Worm (Caenorhabditis elegans): Measurements from ENCODE around the gene F53F4.17.

F53F4.17 gene

DNA sequence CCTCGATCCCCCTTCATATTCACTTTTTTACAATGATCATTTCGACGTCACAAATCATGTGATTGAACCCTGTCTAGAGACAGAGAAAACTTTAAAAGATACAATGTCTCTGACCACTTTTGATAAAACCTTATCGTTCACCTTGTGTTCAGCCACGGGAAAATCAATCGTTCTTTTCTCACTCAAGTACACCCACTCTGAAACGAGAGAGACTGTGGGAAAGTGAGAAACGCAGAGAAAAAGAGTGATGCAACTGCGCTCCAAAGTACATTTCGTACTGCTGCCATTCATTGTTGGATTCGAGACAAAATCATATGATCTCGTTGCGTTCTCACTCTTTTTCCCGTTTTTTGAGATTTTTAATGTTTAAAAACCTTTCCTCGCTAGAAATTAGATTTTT is 22.8 kb upstream of the F53F4.17 start:
- TF ChIP-seq sup-37 (GFP tag; optimal IDR thresholded peaks at IDR 0.05): peak; percentile 59
- TF ChIP-seq nhr-20 (tag; optimal IDR thresholded peaks at IDR 0.05): peak; percentile 98
- peak; percentile 97 for TF ChIP-seq nhr-71 (tag; optimal IDR thresholded peaks at IDR 0.05)
- TF ChIP-seq tbx-2 (tag; optimal IDR thresholded peaks at IDR 0.05): peak; percentile 93
- TF ChIP-seq lin-15B (tag; optimal IDR thresholded peaks at IDR 0.05): peak; percentile 86
- no peak for TF ChIP-seq ceh-63 (GFP tag; optimal IDR thresholded peaks at IDR 0.05)
- TF ChIP-seq nhr-19 (GFP tag; conservative IDR thresholded peaks at IDR 0.05): peak; percentile 94
- peak; percentile 70 for TF ChIP-seq hpl-2 (GFP tag; optimal IDR thresholded peaks at IDR 0.05)
- peak; percentile 66 for TF ChIP-seq isw-1 (GFP tag; IDR thresholded peaks at IDR 0.05)
- TF ChIP-seq ces-1 (GFP tag; optimal IDR thresholded peaks at IDR 0.05): no peak
- peak; percentile 92 for TF ChIP-seq elt-2 (tag; optimal IDR thresholded peaks at IDR 0.05)
- no peak for TF ChIP-seq nhr-12 (tag; optimal IDR thresholded peaks at IDR 0.05)
- TF ChIP-seq lin-35 (GFP tag; optimal IDR thresholded peaks at IDR 0.05): peak; percentile 85 to 91
- no peak for TF ChIP-seq C34B4.2 (tag; optimal IDR thresholded peaks at IDR 0.05)
- peak; percentile 24 for TF ChIP-seq fkh-10 (GFP tag; optimal IDR thresholded peaks at IDR 0.05)
- TF ChIP-seq vab-15 (tag; optimal IDR thresholded peaks at IDR 0.05): peak; percentile 33
- TF ChIP-seq hlh-4 (tag; optimal IDR thresholded peaks at IDR 0.05): no peak
- TF ChIP-seq C16A3.4 (tag; optimal IDR thresholded peaks at IDR 0.05): peak; percentile 95
- peak; percentile 43 for TF ChIP-seq nhr-237 (tag; optimal IDR thresholded peaks at IDR 0.05)
- TF ChIP-seq lin-13 (GFP tag; optimal IDR thresholded peaks at IDR 0.05): peak; percentile 81
- peak; percentile 90 for TF ChIP-seq blmp-1 (tag; optimal IDR thresholded peaks at IDR 0.05)
- peak; percentile 90 for TF ChIP-seq rnt-1 (tag; optimal IDR thresholded peaks at IDR 0.05)
- TF ChIP-seq irx-1 (tag; optimal IDR thresholded peaks at IDR 0.05): peak; percentile 80
- peak in 1 of 2 experiments; percentile 89 for TF ChIP-seq mdl-1 (tag; optimal IDR thresholded peaks at IDR 0.05)
- peak; percentile 69 for TF ChIP-seq ama-1 (optimal IDR thresholded peaks at IDR 0.05)
- TF ChIP-seq egl-27 (tag; optimal IDR thresholded peaks at IDR 0.05): no peak
- peak; percentile 67 for TF ChIP-seq aly-2 (tag; optimal IDR thresholded peaks at IDR 0.05)
- 0 out of 2 replicates have a peak, but pooled peaks have one; percentile 33 for TF ChIP-seq ceh-88 (GFP tag; IDR thresholded peaks at IDR 0.05)
- TF ChIP-seq dpl-1 (GFP tag; optimal IDR thresholded peaks at IDR 0.05): peak; percentile 70 to 92 (median 83)
- TF ChIP-seq unc-30 (tag; optimal IDR thresholded peaks at IDR 0.05): no peak
- TF ChIP-seq efl-1 (optimal IDR thresholded peaks at IDR 0.05): peak; percentile 86 to 89
- peak; percentile 81 to 98 for TF ChIP-seq efl-1 (GFP tag; optimal IDR thresholded peaks at IDR 0.05 in 1 of 2)
- TF ChIP-seq fkh-4 (tag; optimal IDR thresholded peaks at IDR 0.05; ENCODE audit: borderline replicate concordance): no peak
- no peak for TF ChIP-seq nhr-28 (tag; optimal IDR thresholded peaks at IDR 0.05)
- peak; percentile 96 for TF ChIP-seq snu-23 (GFP tag; optimal IDR thresholded peaks at IDR 0.05)
- TF ChIP-seq unc-98 (GFP tag; IDR thresholded peaks at IDR 0.05): peak; percentile 37; the same call in 1 of the 2 replicates
- peak; percentile 90 for TF ChIP-seq swsn-7 (tag; optimal IDR thresholded peaks at IDR 0.05)
- no peak for TF ChIP-seq tlp-1 (tag; optimal IDR thresholded peaks at IDR 0.05)
- peak; percentile 79 for TF ChIP-seq lir-3 (tag; optimal IDR thresholded peaks at IDR 0.05; ENCODE audit: poor library complexity)
- peak; percentile 79 for TF ChIP-seq snpc-4 (tag; optimal IDR thresholded peaks at IDR 0.05)
- no peak for TF ChIP-seq ets-5 (GFP tag; IDR thresholded peaks at IDR 0.05)
- peak; percentile 88 for TF ChIP-seq xbp-1 (tag; optimal IDR thresholded peaks at IDR 0.05)
- peak; percentile 50 for TF ChIP-seq ceh-90 (tag; optimal IDR thresholded peaks at IDR 0.05)
- TF ChIP-seq nhr-84 (tag; optimal IDR thresholded peaks at IDR 0.05): no peak
- peak; percentile 96 for TF ChIP-seq nhr-85 (tag)
- peak; percentile 56 for TF ChIP-seq zip-4 (GFP tag; optimal IDR thresholded peaks at IDR 0.05)
- TF ChIP-seq Y116A8C.19 (tag; optimal IDR thresholded peaks at IDR 0.05; ENCODE audit: borderline replicate concordance): no peak
- peak; percentile 71 for TF ChIP-seq ztf-4 (tag; optimal IDR thresholded peaks at IDR 0.05)
- TF ChIP-seq lin-14 (GFP tag; optimal IDR thresholded peaks at IDR 0.05): peak; percentile 98
- peak; percentile 93 for TF ChIP-seq mep-1 (tag; optimal IDR thresholded peaks at IDR 0.05)
- TF ChIP-seq nhr-77 (tag; optimal IDR thresholded peaks at IDR 0.05): peak; percentile 85
- TF ChIP-seq lin-39 (tag; optimal IDR thresholded peaks at IDR 0.05): peak; percentile 7
- TF ChIP-seq ceh-8 (GFP tag; optimal IDR thresholded peaks at IDR 0.05): no peak
- no peak for TF ChIP-seq nhr-76 (tag; optimal IDR thresholded peaks at IDR 0.05)

All from whole organism, L1 larva.